Worm (Caenorhabditis elegans) whole organism, dauer: Measurements from ENCODE around the gene C06A1.7.

Source experiments
- unc-62 ChIP-seq: sonication (generic microtip); optimal IDR thresholded peaks from 2 replicates; lab custom pipeline; 2017; ENCODE audit warnings: missing biosample characterization, missing genetic modification reagents, missing genetic modification characterization

The C06A1.7 gene

DNA sequence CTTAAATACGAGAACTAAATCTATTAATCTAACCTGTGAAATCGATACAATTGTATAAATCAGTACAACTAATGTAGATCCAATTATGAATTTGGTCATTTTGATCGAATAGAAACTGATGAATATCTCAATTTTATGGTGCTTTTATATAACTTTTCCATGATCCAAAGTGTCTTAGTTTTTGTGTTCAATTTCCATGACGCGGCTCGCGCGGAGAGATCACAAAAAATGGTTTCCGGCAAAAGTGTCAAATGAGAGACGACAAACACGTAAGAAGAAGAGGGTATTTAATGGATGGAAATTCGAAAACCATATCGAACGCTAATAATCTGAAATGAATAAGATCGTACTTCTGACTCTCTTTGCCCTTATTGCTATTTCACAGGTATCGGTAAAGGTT is at the start of gene C06A1.7, which contains the start of gene C06A1.6:
Gene C06A1.7 (plus strand): TSS at position 314 of the 400 bp plus-strand sequence.
Gene C06A1.6 (minus strand): TSS at position 101 of the 400 bp plus-strand sequence.
- TF ChIP-seq unc-62: no peak

DNA sequence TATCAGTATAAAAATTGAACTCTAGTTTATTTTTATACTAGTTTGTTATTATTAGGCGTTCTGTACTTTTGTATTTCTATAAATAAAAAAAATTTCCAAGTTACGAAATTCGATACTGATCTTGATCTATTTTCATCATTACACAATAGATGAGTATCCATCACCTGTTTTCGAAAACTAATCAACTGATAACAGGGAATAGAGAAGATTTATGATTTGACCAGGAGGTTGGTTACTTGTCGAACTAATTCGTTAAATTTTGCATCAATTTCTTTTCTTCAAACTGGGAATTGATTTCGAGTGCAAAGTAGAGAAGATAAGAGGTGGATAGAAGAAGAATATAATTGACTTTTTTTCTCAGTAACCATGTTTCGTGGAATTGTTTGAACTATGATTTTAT is 49.3 kb upstream of the C06A1.7 start:
- no peak for TF ChIP-seq unc-62

- TF ChIP-seq unc-62: no peak
Observed at ce11 chrII:10516375-10516774, 48.3 kb upstream of the C06A1.7 start.

- TF ChIP-seq unc-62: no peak
Observed at ce11 chrII:10519017-10519416, 45.7 kb upstream of the C06A1.7 start, which contains the start of gene F59B10.4. Gene F59B10.4, minus strand, starts transcription at chrII:10519117.

DNA sequence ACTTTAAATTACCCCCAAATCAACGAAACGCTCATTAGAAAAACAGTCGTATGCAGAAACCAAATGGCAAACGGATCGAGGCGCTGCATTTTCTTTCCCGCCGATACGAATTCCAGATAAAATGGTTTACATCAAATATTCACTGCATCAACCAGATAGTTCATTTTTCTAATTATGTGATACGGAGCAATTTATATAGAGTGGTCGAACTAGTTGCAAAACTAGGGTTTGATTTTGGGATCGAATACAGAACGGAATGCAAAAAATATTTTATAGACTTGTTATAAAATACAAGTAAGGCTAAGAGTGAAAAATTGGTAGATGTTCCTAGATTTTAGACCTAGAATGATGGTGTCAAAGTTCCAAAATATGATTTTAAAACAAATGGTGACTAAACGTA is 44.8 kb upstream of the C06A1.7 start:
- TF ChIP-seq unc-62: no peak

DNA sequence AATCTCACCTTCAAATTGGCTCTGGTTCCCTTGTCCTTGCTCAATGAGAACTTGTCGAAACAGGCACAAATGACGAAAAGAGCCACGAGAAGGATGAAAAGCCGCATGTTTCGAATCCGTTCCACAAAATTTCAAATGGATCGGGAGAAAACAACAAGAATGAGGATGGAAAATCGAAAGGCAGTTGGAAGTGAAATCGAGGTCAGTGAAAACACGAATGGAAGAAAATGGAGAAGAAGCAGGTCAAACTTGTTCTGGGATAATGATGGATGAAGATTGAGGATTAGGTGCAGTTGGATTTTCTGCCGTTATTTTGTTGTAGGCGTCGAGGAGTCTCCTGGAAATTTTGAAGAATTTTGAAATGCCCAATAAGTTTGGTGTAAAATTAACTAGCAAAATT is 41.7 kb upstream of the C06A1.7 start:
- TF ChIP-seq unc-62: no peak

DNA sequence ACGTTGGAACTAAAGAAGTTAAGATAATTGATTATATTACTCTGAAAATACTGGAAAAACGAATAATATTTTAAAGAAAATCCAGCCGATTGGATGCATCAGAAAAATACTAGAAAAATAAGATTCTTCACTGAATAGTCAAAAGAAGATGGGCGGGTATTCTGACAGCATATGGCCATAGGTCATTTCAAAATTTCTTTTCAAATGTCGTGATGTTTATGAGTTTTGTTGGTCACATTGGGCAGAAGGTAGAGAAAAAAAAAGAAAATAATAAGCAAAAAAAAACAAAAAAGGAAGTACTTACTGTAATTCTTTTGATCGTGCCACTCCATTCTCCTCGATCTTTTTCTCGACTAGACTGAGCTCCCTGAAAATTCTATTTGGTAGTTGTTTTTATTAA is 41.1 kb upstream of the C06A1.7 start, which contains the start of gene F59B10.5:
Gene F59B10.5 (minus strand): TSS at position 101 of the 400 bp plus-strand sequence.
- TF ChIP-seq unc-62: no peak

- no peak for TF ChIP-seq unc-62
Observed at ce11 chrII:10524374-10524773, 40.3 kb upstream of the C06A1.7 start, which contains the start of gene F59B10.6. Gene F59B10.6, minus strand, starts transcription at chrII:10524474.

DNA sequence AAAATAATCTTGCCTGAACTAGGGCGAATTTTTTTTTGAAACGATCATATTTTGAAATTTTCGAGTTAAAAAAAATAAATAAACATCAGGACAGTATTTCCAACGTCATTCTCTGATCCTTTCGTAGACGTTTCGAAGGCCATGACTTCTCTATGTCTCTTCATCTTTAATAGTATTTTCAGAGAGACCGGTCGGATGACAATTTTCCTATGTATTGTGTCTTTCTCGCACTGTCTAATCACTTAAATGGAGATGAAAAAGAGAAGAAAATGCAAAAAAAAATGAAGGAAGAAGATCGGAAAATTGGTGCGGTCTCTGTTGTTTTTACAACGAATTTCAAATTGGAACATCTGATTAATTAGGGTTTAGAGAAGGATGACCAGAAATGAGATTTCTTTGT is 39.6 kb upstream of the C06A1.7 start:
- no peak for TF ChIP-seq unc-62

ce11 chrII:10527649-10528134 is 37.0 kb upstream of the C06A1.7 start, which contains the start of gene mab-10:
Gene mab-10, plus strand, starts transcription at chrII:10528084.
- TF ChIP-seq unc-62: no peak

DNA sequence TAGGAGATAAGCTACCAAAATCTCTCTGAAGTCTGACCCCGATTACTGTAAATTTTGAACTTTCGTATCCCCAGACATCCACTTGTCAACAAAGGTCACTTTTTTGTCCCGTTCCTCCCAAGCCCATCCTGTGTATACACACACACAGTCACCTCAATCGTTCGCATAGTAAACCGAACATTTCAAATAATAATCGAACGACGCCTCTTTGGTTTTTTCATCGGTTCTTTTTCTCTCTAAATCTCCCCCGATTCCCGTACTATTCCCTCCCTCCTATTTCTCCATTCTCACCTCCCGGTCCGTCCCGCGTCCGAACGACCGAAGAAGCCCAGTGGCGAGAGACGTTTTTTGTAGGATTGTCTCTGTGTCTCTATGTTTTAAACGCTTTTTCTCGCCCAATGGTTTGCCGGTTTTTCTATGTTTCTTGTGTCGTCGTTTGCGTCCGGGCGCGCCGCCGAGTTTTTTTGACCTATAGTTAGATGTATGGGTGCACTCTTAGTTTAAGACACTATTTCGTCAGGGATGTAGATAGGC is 35.4 kb upstream of the C06A1.7 start:
- TF ChIP-seq unc-62: no peak

ce11 chrII:10530907-10531306 is 33.8 kb upstream of the C06A1.7 start:
- TF ChIP-seq unc-62: no peak

DNA sequence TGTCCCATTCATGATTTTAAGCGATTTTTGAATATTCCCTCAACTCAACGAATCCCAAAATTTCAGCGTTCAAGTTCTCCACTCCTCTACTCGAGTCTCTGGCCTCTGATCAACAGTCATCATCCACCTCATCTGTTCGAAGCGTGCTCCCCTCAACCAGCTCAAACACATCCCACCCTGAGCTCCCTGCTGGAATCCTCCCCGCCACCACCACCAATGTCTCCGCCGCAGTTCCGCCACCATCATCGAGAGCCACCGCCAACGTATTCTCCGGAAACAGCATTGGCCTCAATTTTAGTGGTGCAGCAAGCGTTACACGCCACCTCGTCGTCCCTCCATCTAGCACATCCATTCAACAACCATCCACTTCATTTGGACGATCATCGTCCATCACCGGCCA is 33.1 kb upstream of the C06A1.7 start:
- TF ChIP-seq unc-62: no peak

DNA sequence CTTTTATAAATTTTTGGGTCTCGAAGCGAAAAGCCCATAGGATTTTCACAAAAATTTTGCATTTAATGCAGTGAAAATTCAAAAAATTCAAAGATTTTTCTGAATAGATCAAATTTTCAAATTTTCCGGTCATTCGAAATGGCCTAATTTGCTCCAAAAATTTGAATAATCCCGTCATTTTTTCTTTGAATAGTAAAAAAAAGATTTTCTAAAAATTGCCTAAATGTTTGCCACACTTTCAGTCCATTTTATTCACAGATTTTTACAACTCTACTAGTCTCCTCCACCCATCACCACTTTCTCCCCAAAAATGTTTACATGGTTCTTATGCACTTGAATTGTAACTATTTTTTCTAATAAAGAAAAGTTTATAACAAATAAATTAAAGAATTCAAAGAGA is 30.7 kb upstream of the C06A1.7 start:
- no peak for TF ChIP-seq unc-62

ce11 chrII:10537571-10537970 is 27.1 kb upstream of the C06A1.7 start, which contains the start of gene R166.2:
Gene R166.2, minus strand, starts transcription at chrII:10537671.
- TF ChIP-seq unc-62: no peak

DNA sequence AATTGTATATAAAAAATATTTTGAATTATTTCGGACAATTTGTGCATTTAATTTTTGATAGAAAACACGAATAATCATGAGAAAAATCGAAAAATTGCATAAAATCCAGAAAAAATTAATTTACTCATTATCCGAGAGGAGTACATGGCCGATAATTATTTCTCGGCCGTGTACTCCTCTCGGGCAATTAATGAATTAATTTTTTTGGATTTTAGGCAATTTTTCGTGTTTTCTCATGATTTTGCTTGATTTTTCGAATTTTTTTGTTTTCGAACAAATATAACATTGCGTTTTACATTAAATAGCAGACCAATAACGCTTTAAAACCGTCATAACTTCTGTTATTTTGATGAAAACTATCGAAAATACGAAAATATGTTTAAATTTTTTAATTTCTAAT is 26.7 kb upstream of the C06A1.7 start:
- no peak for TF ChIP-seq unc-62

ce11 chrII:10539232-10539631 is 25.5 kb upstream of the C06A1.7 start, which contains the start of gene R166.3:
Gene R166.3, minus strand, starts transcription at chrII:10539332.
- TF ChIP-seq unc-62: no peak

ce11 chrII:10541923-10542486 is 22.7 kb upstream of the C06A1.7 start, which contains the start of gene pro-1:
Gene pro-1, minus strand, starts transcription at chrII:10541996.
- TF ChIP-seq unc-62: no peak
